Worm (Caenorhabditis elegans): ENCODE measurements around the gene B0507.9.

DNA sequence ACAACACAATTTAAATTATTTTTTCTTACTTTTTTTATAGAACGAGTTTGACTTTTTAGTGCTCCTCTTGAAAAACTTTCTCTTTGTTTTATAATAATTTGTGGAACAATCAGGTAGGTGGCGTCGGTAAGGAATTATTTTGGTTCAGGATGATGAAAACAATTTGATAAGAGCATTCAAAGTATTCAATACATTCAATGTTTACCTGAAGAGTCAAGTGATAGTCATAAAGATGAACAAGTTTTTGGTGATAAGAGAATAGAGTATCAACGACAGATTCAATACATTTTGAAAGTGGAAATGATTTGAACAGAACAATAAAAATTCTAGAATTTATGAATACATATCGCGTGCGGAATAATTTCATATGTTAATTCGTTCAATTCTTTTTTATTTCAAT is 1.7 kb upstream of the B0507.9 start:
- TF ChIP-seq egl-27 (tag; optimal IDR thresholded peaks at IDR 0.05) (no peak), elt-3 (tag; optimal IDR thresholded peaks at IDR 0.05) (no peak), ceh-16 (tag; optimal IDR thresholded peaks at IDR 0.05) (no peak), sem-4 (tag; optimal IDR thresholded peaks at IDR 0.05) (no peak)

Data from whole organism, L2 larva.